Worm (Caenorhabditis elegans) whole organism, early embryonic: ENCODE data around the gene gegf-1.

Experiments used
- F13C5.2 ChIP-seq: sonication (generic microtip); optimal IDR thresholded peaks from 2 replicates; lab custom pipeline; 2017; ENCODE audit warnings: mild to moderate bottlenecking, missing genetic modification characterization, inconsistent platforms, missing compliant biosample characterization
- scrt-1 ChIP-seq: fragments of 200-800 bp; sonication (Bioruptor generic); IDR thresholded peaks from 2 replicates; pipeline ENCODE4 v1.3.6; 2022; ENCODE audit warnings: missing genetic modification characterization, missing compliant biosample characterization

DNA sequence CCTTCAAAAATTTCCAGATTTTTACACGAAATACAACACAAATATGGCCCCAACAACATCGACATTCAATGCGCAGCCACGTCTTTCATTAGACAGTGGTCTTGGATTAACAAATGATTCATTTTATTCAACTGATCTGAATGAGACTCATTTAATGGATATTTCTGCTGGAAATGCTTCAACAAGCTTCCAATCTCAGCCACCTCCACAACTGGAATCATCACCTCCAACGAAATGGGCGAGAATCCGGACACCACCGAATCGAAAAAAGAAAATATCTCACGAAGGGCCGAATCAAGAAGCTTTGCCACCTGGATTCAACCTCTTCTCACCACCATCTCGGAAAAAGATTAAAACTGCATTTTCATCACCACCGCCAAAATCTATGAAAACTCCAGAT is 22.0 kb upstream of the gegf-1 start:
- TF ChIP-seq F13C5.2 (tag; lab: Kevin White, UChicago) (no peak), scrt-1 (GFP tag; lab: Robert Waterston, UW) (no peak)
